Fruit fly (Drosophila melanogaster): ENCODE results near the gene CG5708.

CG5708 gene

dm6 chr2L:10208799-10209794 lies 17.5 kb downstream of the CG5708 start, which contains the start of gene CG5731 (continued):
- TF ChIP-seq CG12299 (tag; optimal IDR thresholded peaks at IDR 0.05) (no peak), row (GFP tag; IDR thresholded peaks at IDR 0.05) (peak; percentile 19; the same call in 1 of the 3 replicates), Ada2b (GFP tag; IDR thresholded peaks at IDR 0.05) (no peak), tup (GFP tag; optimal IDR thresholded peaks at IDR 0.05) (no peak), CG10654 (GFP tag; optimal IDR thresholded peaks at IDR 0.05) (no peak), CG4617 (GFP tag; optimal IDR thresholded peaks at IDR 0.05; ENCODE audit: borderline replicate concordance) (peak; percentile 9), CG9437 (GFP tag; optimal IDR thresholded peaks at IDR 0.05) (no peak), stwl (tag; optimal IDR thresholded peaks at IDR 0.05) (peak; percentile 41), pfk (GFP tag; optimal IDR thresholded peaks at IDR 0.05) (peak; percentile 89), trem (tag; optimal IDR thresholded peaks at IDR 0.05) (peak; percentile 10), Chrac-16 (GFP tag; optimal IDR thresholded peaks at IDR 0.05) (no peak), grau (tag; optimal IDR thresholded peaks at IDR 0.05) (peak; percentile 1), Trl (optimal IDR thresholded peaks at IDR 0.05) (peak in 1 of 2 experiments; percentile 27), Trl (GFP tag; optimal IDR thresholded peaks at IDR 0.05) (no peak), tgo (GFP tag; IDR thresholded peaks at IDR 0.05) (no peak), pros (GFP tag; optimal IDR thresholded peaks at IDR 0.05) (peak; percentile 14), CG3163 (GFP tag; optimal IDR thresholded peaks at IDR 0.05) (peak; percentile 90), mam (GFP tag; optimal IDR thresholded peaks at IDR 0.05) (no peak), crc (GFP tag; optimal IDR thresholded peaks at IDR 0.05) (no peak), CG13296 (GFP tag; optimal IDR thresholded peaks at IDR 0.05) (peak; percentile 28), NC2α (GFP tag; optimal IDR thresholded peaks at IDR 0.05) (no peak)

DNA sequence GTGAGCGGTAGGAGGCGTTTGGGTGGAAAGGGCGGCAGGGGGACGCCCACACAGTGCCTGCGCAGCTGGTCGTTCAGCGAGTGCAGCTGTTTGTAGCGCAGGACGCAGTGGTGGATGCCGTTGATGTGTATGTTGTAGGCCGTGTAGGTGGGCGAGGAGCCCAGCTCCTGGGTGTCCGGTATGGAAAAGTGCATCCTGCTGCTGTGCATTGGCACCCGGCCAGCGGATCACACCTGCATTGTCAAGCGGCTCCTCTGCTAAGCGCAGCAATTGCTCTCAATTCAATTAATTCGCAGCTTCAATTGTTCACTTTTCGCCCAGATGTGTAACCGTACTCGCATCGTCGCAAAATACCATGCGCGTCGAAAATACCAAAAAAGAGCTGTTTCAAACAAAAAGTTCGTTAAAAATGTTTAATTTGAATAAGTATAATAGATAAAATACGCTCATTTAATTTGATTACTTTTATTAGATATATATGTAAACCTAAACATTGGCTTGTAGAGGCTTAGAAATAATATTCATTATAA lies 19.9 kb downstream of the CG5708 start, which contains the start of gene Snx17:
Gene Snx17, minus strand, starts transcription at position 329 of the 530 bp plus-strand sequence.
- TF ChIP-seq MESR4 (GFP tag; optimal IDR thresholded peaks at IDR 0.05), result peak; percentile 67
- TF ChIP-seq CG17385 (GFP tag; optimal IDR thresholded peaks at IDR 0.05), result no peak
- no peak for TF ChIP-seq sisA (GFP tag; IDR thresholded peaks at IDR 0.05)
- TF ChIP-seq kni (GFP tag; optimal IDR thresholded peaks at IDR 0.05), result no peak
- TF ChIP-seq bbx (GFP tag; IDR thresholded peaks at IDR 0.05; ENCODE audit: partially characterized antibody), result peak; percentile 24; the same call in 1 of the 2 replicates
- no peak for TF ChIP-seq CG10959 (GFP tag; IDR thresholded peaks at IDR 0.05)
- no peak for TF ChIP-seq amos (GFP tag; IDR thresholded peaks at IDR 0.05; ENCODE audit: partially characterized antibody)
- TF ChIP-seq shn (GFP tag; optimal IDR thresholded peaks at IDR 0.05), result no peak
- no peak for TF ChIP-seq CkIIα-i1 (GFP tag; IDR thresholded peaks at IDR 0.05)
- peak; percentile 12 for TF ChIP-seq YL-1 (GFP tag; optimal IDR thresholded peaks at IDR 0.05)
- peak in 1 of 2 experiments; percentile 31 for TF ChIP-seq crp (GFP tag; optimal IDR thresholded peaks at IDR 0.05)
- TF ChIP-seq CG17802 (tag; optimal IDR thresholded peaks at IDR 0.05), result no peak
- TF ChIP-seq MBD-R2 (GFP tag; IDR thresholded peaks at IDR 0.05), result peak; percentile 52; the same call in 1 of the 2 replicates
- TF ChIP-seq az2 (GFP tag; optimal IDR thresholded peaks at IDR 0.05), result no peak
- peak; percentile 3 for TF ChIP-seq BEAF-32 (GFP tag; optimal IDR thresholded peaks at IDR 0.05)
- no peak for TF ChIP-seq chn (GFP tag; optimal IDR thresholded peaks at IDR 0.05)
- peak; percentile 26 for TF ChIP-seq wek (GFP tag; optimal IDR thresholded peaks at IDR 0.05)
- 0 out of 3 replicates have a peak, but pooled peaks have one; percentile 22 for TF ChIP-seq CG16813 (GFP tag; IDR thresholded peaks at IDR 0.05; ENCODE audit: partially characterized antibody)
- peak; percentile 68 for TF ChIP-seq gfzf (GFP tag; optimal IDR thresholded peaks at IDR 0.05)
- no peak for TF ChIP-seq NFAT (GFP tag; IDR thresholded peaks at IDR 0.05)
- no peak for TF ChIP-seq CG11560 (tag; IDR thresholded peaks at IDR 0.05)
- peak; percentile 12 for TF ChIP-seq ewg (GFP tag; optimal IDR thresholded peaks at IDR 0.05)
- peak; percentile 36 for TF ChIP-seq Dp (GFP tag; optimal IDR thresholded peaks at IDR 0.05)
- TF ChIP-seq Gug (GFP tag; IDR thresholded peaks at IDR 0.05), result no peak
- no peak for TF ChIP-seq scrt (GFP tag; optimal IDR thresholded peaks at IDR 0.05)
- no peak for TF ChIP-seq knrl (GFP tag; IDR thresholded peaks at IDR 0.05; ENCODE audit: partially characterized antibody)
- TF ChIP-seq luna (GFP tag; optimal IDR thresholded peaks at IDR 0.05), result no peak

Data from whole organism, embryonic.